Fruit fly (Drosophila melanogaster) whole organism, prepupa: ENCODE results near the gene CG8668.

Experiments used
- CG11762 ChIP-seq: fragments of 200-800 bp; sonication (Bioruptor generic); optimal IDR thresholded peaks from 3 replicates; lab custom pipeline; 2016; ENCODE audit warnings: missing biosample characterization, missing genetic modification characterization; ENCODE audit not compliant: insufficient read depth
- CG11902 ChIP-seq: fragments of 200-800 bp; sonication (Bioruptor generic); optimal IDR thresholded peaks from 3 replicates; lab custom pipeline; 2016; ENCODE audit warnings: missing biosample characterization, missing genetic modification characterization
- CG15336 ChIP-seq: fragments of 200-800 bp; sonication (Bioruptor generic); IDR thresholded peaks from 2 replicates; pipeline ENCODE4 v1.3.6; 2022; ENCODE audit warnings: missing biosample characterization, missing genetic modification characterization
- CG16779 ChIP-seq: fragments of 200-800 bp; sonication (Bioruptor generic); optimal IDR thresholded peaks from 3 replicates; lab custom pipeline; 2017; ENCODE audit warnings: missing biosample characterization, mild to moderate bottlenecking, missing genetic modification characterization
- CG3032 ChIP-seq: fragments of 200-800 bp; optimal IDR thresholded peaks from 2 replicates; lab custom pipeline; 2019; ENCODE audit warnings: missing biosample characterization, mild to moderate bottlenecking, missing genetic modification characterization, moderate library complexity
- CG32006 ChIP-seq: fragments of 200-800 bp; sonication (Bioruptor generic); optimal IDR thresholded peaks from 3 replicates; lab custom pipeline; 2017; ENCODE audit warnings: missing biosample characterization, mild to moderate bottlenecking, missing genetic modification characterization
- CG34406 ChIP-seq: fragments of 200-800 bp; sonication (Bioruptor generic); optimal IDR thresholded peaks from 3 replicates; lab custom pipeline; 2016; ENCODE audit warnings: missing biosample characterization, missing genetic modification characterization
- CG6163 ChIP-seq: fragments of 200-800 bp; sonication (Bioruptor generic); IDR thresholded peaks from 3 replicates; pipeline ENCODE4 v1.3.6; 2022; ENCODE audit warnings: missing biosample characterization, missing genetic modification characterization
- CG6276 ChIP-seq: fragments of 200-800 bp; sonication (Bioruptor generic); optimal IDR thresholded peaks from 2 replicates; lab custom pipeline; 2017; ENCODE audit warnings: missing biosample characterization, mild to moderate bottlenecking, missing genetic modification characterization
- CG6808 ChIP-seq: fragments of 200-800 bp; sonication (Bioruptor generic); optimal IDR thresholded peaks from 3 replicates; lab custom pipeline; 2017; ENCODE audit warnings: missing biosample characterization, missing genetic modification characterization, mild to moderate bottlenecking, moderate library complexity, missing genetic modification reagents
- CG8632 ChIP-seq: fragments of 200-800 bp; sonication (Bioruptor generic); optimal IDR thresholded peaks from 3 replicates; lab custom pipeline; 2016; ENCODE audit warnings: missing biosample characterization, missing genetic modification characterization
- Eip78C ChIP-seq: fragments of 200-800 bp; sonication (Bioruptor generic); peaks from one replicate; lab custom pipeline; 2016; ENCODE audit warnings: missing biosample characterization, missing genetic modification characterization
- Eip93F ChIP-seq: fragments of 200-800 bp; sonication (Bioruptor generic); optimal IDR thresholded peaks from 2 replicates; lab custom pipeline; 2016; ENCODE audit warnings: missing biosample characterization, mild to moderate bottlenecking, missing genetic modification characterization
- Hr39 ChIP-seq: fragments of 200-800 bp; sonication (Bioruptor generic); optimal IDR thresholded peaks from 2 replicates; lab custom pipeline; 2016; ENCODE audit warnings: missing biosample characterization, missing genetic modification characterization
- Hr4 ChIP-seq: fragments of 200-800 bp; sonication (Bioruptor generic); optimal IDR thresholded peaks from 3 replicates; lab custom pipeline; 2016; ENCODE audit warnings: missing biosample characterization, missing genetic modification characterization
- Smox ChIP-seq: fragments of 200-800 bp; sonication (Bioruptor generic); optimal IDR thresholded peaks from 3 replicates; lab custom pipeline; 2016; ENCODE audit warnings: missing biosample characterization, missing genetic modification characterization
- Sox14 ChIP-seq: fragments of 200-800 bp; sonication (Bioruptor generic); optimal IDR thresholded peaks from 3 replicates; lab custom pipeline; 2016; ENCODE audit warnings: missing biosample characterization, missing genetic modification characterization
- achi ChIP-seq: fragments of 200-800 bp; sonication (Bioruptor generic); optimal IDR thresholded peaks from 3 replicates; lab custom pipeline; 2016; ENCODE audit warnings: missing biosample characterization, missing genetic modification characterization
- acj6 ChIP-seq: fragments of 200-800 bp; sonication (Bioruptor generic); optimal IDR thresholded peaks from 3 replicates; lab custom pipeline; 2016; ENCODE audit warnings: missing biosample characterization, missing genetic modification characterization
- cyc ChIP-seq: fragments of 200-800 bp; sonication (Bioruptor generic); optimal IDR thresholded peaks from 3 replicates; lab custom pipeline; 2016; ENCODE audit warnings: missing biosample characterization, missing genetic modification characterization
- dac ChIP-seq: fragments of 200-800 bp; sonication (Bioruptor generic); optimal IDR thresholded peaks from 2 replicates; lab custom pipeline; 2017; ENCODE audit warnings: missing biosample characterization, mild to moderate bottlenecking, missing genetic modification characterization
- dsx ChIP-seq: fragments of 200-800 bp; optimal IDR thresholded peaks from 3 replicates; lab custom pipeline; 2019; ENCODE audit warnings: missing biosample characterization, mild to moderate bottlenecking, missing genetic modification characterization, moderate library complexity; ENCODE audit not compliant: poor library complexity, severe bottlenecking
- eg ChIP-seq: fragments of 200-800 bp; sonication (Bioruptor generic); IDR thresholded peaks from 3 replicates; pipeline ENCODE4 v1.3.6; 2022; ENCODE audit warnings: missing biosample characterization, missing genetic modification characterization
- esn ChIP-seq: fragments of 200-800 bp; sonication (Bioruptor generic); optimal IDR thresholded peaks from 2 replicates; lab custom pipeline; 2016; ENCODE audit warnings: missing biosample characterization, mild to moderate bottlenecking, missing genetic modification characterization, moderate library complexity
- fd85E ChIP-seq: fragments of 200-800 bp; sonication (Bioruptor generic); optimal IDR thresholded peaks from 3 replicates; lab custom pipeline; 2016; ENCODE audit warnings: missing biosample characterization, missing genetic modification characterization
- fkh ChIP-seq: fragments of 200-800 bp; sonication (Bioruptor generic); optimal IDR thresholded peaks from 3 replicates; lab custom pipeline; 2017; ENCODE audit warnings: missing biosample characterization, mild to moderate bottlenecking, missing genetic modification characterization, moderate library complexity
- lz ChIP-seq: fragments of 200-800 bp; sonication (Bioruptor generic); optimal IDR thresholded peaks from 3 replicates; lab custom pipeline; 2016; ENCODE audit warnings: missing biosample characterization, missing genetic modification characterization
- pdm3 ChIP-seq: fragments of 200-800 bp; sonication (Bioruptor generic); optimal IDR thresholded peaks from 3 replicates; lab custom pipeline; 2016; ENCODE audit warnings: missing biosample characterization, missing genetic modification characterization
- svp ChIP-seq: fragments of 200-800 bp; sonication (Bioruptor generic); peaks from one replicate; lab custom pipeline; 2016; ENCODE audit warnings: missing biosample characterization, missing genetic modification characterization
- topi ChIP-seq: fragments of 200-800 bp; sonication (Bioruptor generic); optimal IDR thresholded peaks from 3 replicates; lab custom pipeline; 2016; ENCODE audit warnings: missing biosample characterization, missing genetic modification characterization

Gene CG8668

dm6 chr2L:8168075-8168474 lies 41.3 kb downstream of the CG8668 start (continued):
- TF ChIP-seq CG8632 (GFP tag; lab: Kevin White, UChicago) (no peak), Eip93F (no peak), fkh (GFP tag; lab: Kevin White, UChicago) (no peak), dsx (GFP tag; lab: Kevin White, UChicago) (no peak), CG3032 (tag; lab: Kevin White, UChicago) (no peak), achi (no peak), CG11762 (GFP tag; lab: Kevin White, UChicago) (no peak), fd85E (GFP tag; lab: Kevin White, UChicago) (no peak), CG16779 (tag; lab: Kevin White, UChicago) (no peak), Eip78C (peak; percentile 56), CG15336 (peak; percentile 47), Hr4 (peak; percentile 53), pdm3 (peak; percentile 16), topi (GFP tag; lab: Kevin White, UChicago) (no peak)
- TF ChIP-seq, all 60 proteins: peak for 9

- TF ChIP-seq cyc (GFP tag; lab: Kevin White, UChicago) = no peak
- TF ChIP-seq Hr4 = no peak
Observed at dm6 chr2L:8170600-8171182, 43.9 kb downstream of the CG8668 start.

- TF ChIP-seq eg (GFP tag; lab: Robert Waterston, UW) (no peak), CG11902 (no peak), cyc (GFP tag; lab: Kevin White, UChicago) (no peak), CG6808 (GFP tag; lab: Kevin White, UChicago) (no peak), acj6 (GFP tag; lab: Kevin White, UChicago) (no peak), CG32006 (GFP tag; lab: Kevin White, UChicago) (no peak), Hr39 (GFP tag; lab: Kevin White, UChicago) (no peak), CG15336 (peak; percentile 23; the same call in 1 of the 2 replicates), CG6163 (0 out of 3 replicates have a peak, but pooled peaks have one; percentile 44), CG6276 (GFP tag; lab: Kevin White, UChicago) (no peak), fkh (GFP tag; lab: Kevin White, UChicago) (no peak), dac (no peak), lz (no peak), esn (GFP tag; lab: Kevin White, UChicago) (no peak), Sox14 (GFP tag; lab: Kevin White, UChicago) (peak; percentile 24), achi (no peak), CG34406 (no peak), svp (GFP tag; lab: Kevin White, UChicago) (no peak), Smox (GFP tag; lab: Kevin White, UChicago) (no peak), Hr4 (no peak)
Observed at dm6 chr2L:8171544-8171943, 44.7 kb downstream of the CG8668 start.
